Worm (Caenorhabditis elegans): ENCODE measurements around the gene T07D1.3.
A peak's percentile ranks its signal among the peaks of the same experiment; 100 is the strongest.

DNA sequence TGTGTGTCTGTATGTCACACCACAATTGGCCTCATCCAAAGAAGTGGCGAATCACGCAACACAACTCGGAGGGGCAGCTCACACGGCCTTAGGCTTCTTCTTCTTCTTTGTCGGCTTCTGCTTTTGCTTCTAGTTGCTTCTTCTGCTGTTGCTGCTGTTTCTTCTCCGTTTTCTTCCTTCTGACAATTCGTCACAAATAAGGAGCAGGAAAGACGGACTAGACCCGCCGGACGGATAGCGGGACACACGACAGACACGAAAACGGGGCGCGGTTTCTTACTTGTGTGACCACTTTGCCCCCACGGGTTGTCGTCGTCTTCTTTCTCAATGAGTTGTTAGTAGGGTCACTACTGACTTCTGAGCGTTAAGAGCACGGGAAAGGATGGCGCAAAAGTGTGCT is 12.9 kb upstream of the T07D1.3 start:
- TF ChIP-seq lsy-2 (tag; optimal IDR thresholded peaks at IDR 0.05) (no peak), ceh-82 (tag; optimal IDR thresholded peaks at IDR 0.05) (peak in 1 of 3 experiments; percentile 15), rnt-1 (tag; optimal IDR thresholded peaks at IDR 0.05) (no peak), isw-1 (GFP tag; IDR thresholded peaks at IDR 0.05) (no peak), zip-4 (GFP tag; optimal IDR thresholded peaks at IDR 0.05) (no peak), xbp-1 (tag; optimal IDR thresholded peaks at IDR 0.05) (no peak), efl-1 (optimal IDR thresholded peaks at IDR 0.05) (no peak), efl-1 (GFP tag; optimal IDR thresholded peaks at IDR 0.05 in 1 of 2) (no peak), aly-2 (tag; optimal IDR thresholded peaks at IDR 0.05) (no peak), efl-3 (GFP tag; optimal IDR thresholded peaks at IDR 0.05) (no peak)
